Fruit fly (Drosophila melanogaster) whole organism, adult: ENCODE measurements around the gene CG43796.

Experiments used
- CG11617 ChIP-seq: fragments of 200-800 bp; sonication (Bioruptor generic); optimal IDR thresholded peaks from 2 replicates; lab custom pipeline; 2017; ENCODE audit warnings: mild to moderate bottlenecking, missing biosample characterization, missing genetic modification reagents, missing genetic modification characterization
- CG12768 ChIP-seq: fragments of 200-800 bp; sonication (Bioruptor generic); optimal IDR thresholded peaks from 2 replicates; lab custom pipeline; 2017; ENCODE audit warnings: missing biosample characterization, missing genetic modification characterization, mild to moderate bottlenecking, moderate library complexity, missing genetic modification reagents
- CG14711 ChIP-seq: fragments of 200-800 bp; sonication (Bioruptor generic); optimal IDR thresholded peaks from 2 replicates; lab custom pipeline; 2018; ENCODE audit warnings: missing biosample characterization, mild to moderate bottlenecking, missing genetic modification characterization, moderate library complexity
- CG1620 ChIP-seq: fragments of 200-800 bp; sonication (Bioruptor generic); optimal IDR thresholded peaks from 2 replicates; lab custom pipeline; 2016; ENCODE audit warnings: missing biosample characterization, missing genetic modification characterization
- CG33017 ChIP-seq: fragments of 200-800 bp; sonication (Bioruptor generic); optimal IDR thresholded peaks from 2 replicates; lab custom pipeline; 2018; ENCODE audit warnings: missing biosample characterization, mild to moderate bottlenecking, missing genetic modification characterization, moderate library complexity
- CG5204 ChIP-seq: fragments of 200-800 bp; sonication (Bioruptor generic); optimal IDR thresholded peaks from 2 replicates; lab custom pipeline; 2016; ENCODE audit warnings: missing biosample characterization, missing genetic modification characterization
- CG7045 ChIP-seq: fragments of 200-800 bp; sonication (Bioruptor generic); optimal IDR thresholded peaks from 2 replicates; lab custom pipeline; 2017; ENCODE audit warnings: missing biosample characterization, mild to moderate bottlenecking, missing genetic modification characterization
- CG7101 ChIP-seq: fragments of 200-800 bp; sonication (Bioruptor generic); optimal IDR thresholded peaks from 2 replicates; lab custom pipeline; 2018; ENCODE audit warnings: missing biosample characterization, mild to moderate bottlenecking, missing genetic modification characterization, moderate library complexity
- Clk ChIP-seq: fragments of 200-800 bp; sonication (Bioruptor generic); optimal IDR thresholded peaks from 2 replicates; lab custom pipeline; 2017; ENCODE audit warnings: missing biosample characterization, missing genetic modification characterization
- Crg-1 ChIP-seq: fragments of 200-800 bp; sonication (Bioruptor generic); optimal IDR thresholded peaks from 2 replicates; lab custom pipeline; 2016; ENCODE audit warnings: missing biosample characterization, missing genetic modification characterization
- Hr96 ChIP-seq: fragments of 200-800 bp; sonication (Bioruptor generic); optimal IDR thresholded peaks from 2 replicates; lab custom pipeline; 2016; ENCODE audit warnings: missing biosample characterization, missing genetic modification characterization
- Mnt ChIP-seq: fragments of 200-800 bp; sonication (Bioruptor generic); optimal IDR thresholded peaks from 2 replicates; lab custom pipeline; 2016; ENCODE audit warnings: missing biosample characterization, mild to moderate bottlenecking, missing genetic modification characterization
- bab1 ChIP-seq: fragments of 200-800 bp; sonication (Bioruptor generic); optimal IDR thresholded peaks from 3 replicates; lab custom pipeline; 2019; ENCODE audit warnings: missing biosample characterization, mild to moderate bottlenecking, missing genetic modification characterization, moderate library complexity
- cic ChIP-seq: fragments of 200-800 bp; sonication (Bioruptor generic); optimal IDR thresholded peaks from 2 replicates; lab custom pipeline; 2017; ENCODE audit warnings: missing biosample characterization, mild to moderate bottlenecking, missing genetic modification characterization, moderate library complexity
- cnc ChIP-seq, 2 experiments: fragments of >200 bp; optimal IDR thresholded peaks; 2 replicates each; lab custom pipeline; 2017
- kay ChIP-seq: fragments of 200-800 bp; sonication (Bioruptor generic); peaks from one replicate; lab custom pipeline; 2016; ENCODE audit warnings: missing biosample characterization, missing genetic modification characterization, borderline replicate concordance
- ovo ChIP-seq: fragments of 200-800 bp; sonication (Bioruptor generic); optimal IDR thresholded peaks from 2 replicates; lab custom pipeline; 2016; ENCODE audit warnings: missing biosample characterization, missing genetic modification characterization
- pad ChIP-seq: fragments of 200-800 bp; sonication (Bioruptor generic); optimal IDR thresholded peaks from 3 replicates; lab custom pipeline; 2017; ENCODE audit warnings: missing biosample characterization, missing genetic modification characterization, mild to moderate bottlenecking, moderate library complexity, missing genetic modification reagents
- tj ChIP-seq: fragments of 200-800 bp; sonication (Bioruptor generic); optimal IDR thresholded peaks from 3 replicates; lab custom pipeline; 2017; ENCODE audit warnings: missing biosample characterization, mild to moderate bottlenecking, missing genetic modification characterization, moderate library complexity
- toe ChIP-seq: fragments of 200-800 bp; sonication (Bioruptor generic); optimal IDR thresholded peaks from 2 replicates; lab custom pipeline; 2016; ENCODE audit warnings: missing biosample characterization, missing genetic modification characterization

CG43796 gene

dm6 chr2L:8481623-8482424 is at the start of gene CG43796:
CG43796 (plus strand) TSS chr2L:8482374.
- no peak for TF ChIP-seq Crg-1
- TF ChIP-seq bab1, result peak; percentile 32
- TF ChIP-seq Clk (GFP tag; lab: Kevin White, UChicago), result no peak
- TF ChIP-seq cic (GFP tag; lab: Kevin White, UChicago), result no peak

dm6 chr2L:8433512-8433911 is 48.7 kb upstream of the CG43796 start, which contains the start of gene grk:
grk (minus strand) TSS chr2L:8433598.
- TF ChIP-seq tj (GFP tag; lab: Kevin White, UChicago), result no peak
- no peak for TF ChIP-seq Crg-1
- TF ChIP-seq kay, result no peak
- no peak for TF ChIP-seq Clk (GFP tag; lab: Kevin White, UChicago)
- TF ChIP-seq bab1, result no peak
- TF ChIP-seq cic (GFP tag; lab: Kevin White, UChicago), result no peak
- TF ChIP-seq CG14711 (tag; lab: Kevin White, UChicago), result no peak
- TF ChIP-seq ovo (GFP tag; lab: Kevin White, UChicago), result peak; percentile 52
- peak; percentile 47 for TF ChIP-seq pad
- TF ChIP-seq CG7101 (tag; lab: Kevin White, UChicago), result no peak
- no peak for TF ChIP-seq CG11617 (GFP tag; lab: Kevin White, UChicago)
- TF ChIP-seq cnc (optimal IDR thresholded peaks at IDR 0.05; lab: Kevin White, UChicago), result no peak
- TF ChIP-seq Mnt (GFP tag; lab: Kevin White, UChicago), result no peak
- TF ChIP-seq CG7045 (GFP tag; lab: Kevin White, UChicago), result no peak

- TF ChIP-seq Crg-1, result peak; percentile 23
- TF ChIP-seq CG14711 (tag; lab: Kevin White, UChicago), result no peak
- no peak for TF ChIP-seq cnc (optimal IDR thresholded peaks at IDR 0.05; lab: Kevin White, UChicago)
- peak; percentile 24 for TF ChIP-seq CG7101 (tag; lab: Kevin White, UChicago)
- TF ChIP-seq kay, result no peak
- no peak for TF ChIP-seq CG33017 (tag; lab: Kevin White, UChicago)
- TF ChIP-seq bab1, result peak; percentile 15
- no peak for TF ChIP-seq cic (GFP tag; lab: Kevin White, UChicago)
- no peak for TF ChIP-seq CG11617 (GFP tag; lab: Kevin White, UChicago)
- TF ChIP-seq tj (GFP tag; lab: Kevin White, UChicago), result no peak
- no peak for TF ChIP-seq CG5204
- TF ChIP-seq CG7045 (GFP tag; lab: Kevin White, UChicago), result no peak
- TF ChIP-seq CG12768 (GFP tag; lab: Kevin White, UChicago), result no peak
- peak; percentile 48 for TF ChIP-seq CG1620 (GFP tag; lab: Kevin White, UChicago)
- peak; percentile 65 for TF ChIP-seq Mnt (GFP tag; lab: Kevin White, UChicago)
- peak; percentile 10 for TF ChIP-seq pad
- no peak for TF ChIP-seq Clk (GFP tag; lab: Kevin White, UChicago)
- no peak for TF ChIP-seq toe
- no peak for TF ChIP-seq Hr96 (GFP tag; lab: Kevin White, UChicago)
- no peak for TF ChIP-seq ovo (GFP tag; lab: Kevin White, UChicago)
These were observed 45.0 kb upstream of the CG43796 start, which contains the start of the genes D12 and Chrac-14 for dm6 chr2L:8437176-8437575. D12 (minus strand) TSS chr2L:8437365. Chrac-14 (plus strand) TSS chr2L:8437405.

dm6 chr2L:8438052-8438451 is 44.1 kb upstream of the CG43796 start, which contains the start of gene mus201:
mus201 (plus strand) TSS chr2L:8438169.
- TF ChIP-seq bab1, result peak; percentile 31
- TF ChIP-seq pad, result peak; percentile 10
- TF ChIP-seq kay, result peak; percentile 94
- TF ChIP-seq CG1620 (GFP tag; lab: Kevin White, UChicago), result peak; percentile 42
- peak; percentile 16 for TF ChIP-seq CG14711 (tag; lab: Kevin White, UChicago)
- TF ChIP-seq CG7045 (GFP tag; lab: Kevin White, UChicago), result no peak
- no peak for TF ChIP-seq tj (GFP tag; lab: Kevin White, UChicago)

dm6 chr2L:8442147-8442546 is 40.0 kb upstream of the CG43796 start, which contains the start of gene CG31897:
CG31897 (plus strand) TSS chr2L:8442447.
- TF ChIP-seq CG11617 (GFP tag; lab: Kevin White, UChicago) (no peak), CG1620 (GFP tag; lab: Kevin White, UChicago) (no peak), cic (GFP tag; lab: Kevin White, UChicago) (no peak), toe (no peak), ovo (GFP tag; lab: Kevin White, UChicago) (no peak), CG33017 (tag; lab: Kevin White, UChicago) (no peak), kay (no peak), CG14711 (tag; lab: Kevin White, UChicago) (no peak), tj (GFP tag; lab: Kevin White, UChicago) (no peak), Crg-1 (no peak), pad (no peak), CG5204 (no peak), cnc (optimal IDR thresholded peaks at IDR 0.05; lab: Kevin White, UChicago) (no peak), Mnt (GFP tag; lab: Kevin White, UChicago) (no peak), Clk (GFP tag; lab: Kevin White, UChicago) (no peak), CG12768 (GFP tag; lab: Kevin White, UChicago) (no peak), CG7101 (tag; lab: Kevin White, UChicago) (no peak), Hr96 (GFP tag; lab: Kevin White, UChicago) (no peak)

dm6 chr2L:8449358-8449757 is 32.8 kb upstream of the CG43796 start, which contains the start of gene Aasdh:
Aasdh (minus strand) TSS chr2L:8449576.
- TF ChIP-seq Mnt (GFP tag; lab: Kevin White, UChicago), result no peak
- no peak for TF ChIP-seq CG12768 (GFP tag; lab: Kevin White, UChicago)
- TF ChIP-seq CG33017 (tag; lab: Kevin White, UChicago), result no peak
- TF ChIP-seq Hr96 (GFP tag; lab: Kevin White, UChicago), result no peak
- no peak for TF ChIP-seq CG14711 (tag; lab: Kevin White, UChicago)
- no peak for TF ChIP-seq CG5204
- no peak for TF ChIP-seq tj (GFP tag; lab: Kevin White, UChicago)
- TF ChIP-seq CG11617 (GFP tag; lab: Kevin White, UChicago), result no peak
- TF ChIP-seq cic (GFP tag; lab: Kevin White, UChicago), result no peak
